Worm (Caenorhabditis elegans): ENCODE data around the gene M88.4.

DNA sequence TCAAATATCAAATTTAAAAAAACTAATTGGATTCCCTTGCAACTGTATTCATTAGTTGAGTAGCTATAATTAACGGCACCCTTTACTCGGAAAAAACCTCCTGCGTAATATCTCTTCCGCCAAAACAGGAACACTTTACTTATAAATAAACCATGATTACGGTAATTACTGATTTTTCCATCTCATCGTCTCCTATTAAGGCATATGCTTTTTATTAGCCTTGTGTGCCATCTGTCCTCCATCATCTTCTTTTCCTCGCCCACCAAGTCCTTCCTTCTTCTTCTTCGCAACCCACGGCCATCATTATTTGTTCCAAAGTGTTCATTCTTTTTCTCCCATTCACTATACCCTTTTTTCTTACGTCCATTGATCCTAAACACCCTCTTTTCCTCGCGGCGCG lies 29.4 kb upstream of the M88.4 start:
- TF ChIP-seq nhr-28 (tag; optimal IDR thresholded peaks at IDR 0.05) (no peak), daf-16 (GFP tag; optimal IDR thresholded peaks at IDR 0.05) (no peak), daf-16 (tag; optimal IDR thresholded peaks at IDR 0.05) (no peak), ama-1 (optimal IDR thresholded peaks at IDR 0.05) (no peak), unc-39 (tag; optimal IDR thresholded peaks at IDR 0.05) (no peak), Y5F2A.4 (GFP tag; optimal IDR thresholded peaks at IDR 0.05) (no peak), snpc-1.2 (GFP tag; IDR thresholded peaks at IDR 0.05) (no peak), madf-9 (GFP tag; conservative IDR thresholded peaks at IDR 0.05) (no peak), spr-1 (tag; optimal IDR thresholded peaks at IDR 0.05) (no peak), unc-62 (GFP tag; optimal IDR thresholded peaks at IDR 0.05 in 1 of 2) (peak in 1 of 2 experiments; percentile 60), unc-62 (tag; optimal IDR thresholded peaks at IDR 0.05) (no peak), aly-2 (tag; optimal IDR thresholded peaks at IDR 0.05) (no peak), lin-38 (GFP tag; IDR thresholded peaks at IDR 0.05) (no peak), pqm-1 (tag; optimal IDR thresholded peaks at IDR 0.05) (no peak), F49E8.2 (tag; optimal IDR thresholded peaks at IDR 0.05; ENCODE audit: borderline replicate concordance) (no peak)

All from whole organism, L4 larva.